Worm (Caenorhabditis elegans) whole organism, early embryonic: ENCODE measurements around the gene sra-27.

ENCODE experiments used
- F13C5.2 ChIP-seq: sonication (generic microtip); optimal IDR thresholded peaks from 2 replicates; lab custom pipeline; 2017; ENCODE audit warnings: mild to moderate bottlenecking, missing genetic modification characterization, inconsistent platforms, missing compliant biosample characterization
- ama-1 ChIP-seq: fragments of 150-350 bp; optimal IDR thresholded peaks from 2 replicates; lab custom pipeline; 2014
- ceh-36 ChIP-seq: sonication (generic microtip); optimal IDR thresholded peaks from 2 replicates; lab custom pipeline; 2016; ENCODE audit warnings: missing genetic modification characterization, inconsistent platforms, missing compliant biosample characterization
- scrt-1 ChIP-seq: fragments of 200-800 bp; sonication (Bioruptor generic); IDR thresholded peaks from 2 replicates; pipeline ENCODE4 v1.3.6; 2022; ENCODE audit warnings: missing genetic modification characterization, missing compliant biosample characterization
- tbx-11 ChIP-seq: fragments of 200-800 bp; sonication (Bioruptor generic); IDR thresholded peaks from 2 replicates; pipeline ENCODE4 v1.3.6; 2022; ENCODE audit warnings: missing genetic modification characterization, missing compliant biosample characterization

- no peak for TF ChIP-seq scrt-1 (GFP tag; lab: Robert Waterston, UW)
- no peak for TF ChIP-seq ama-1 (lab: Kevin White, UChicago)
- TF ChIP-seq ceh-36 = no peak
- TF ChIP-seq F13C5.2 = no peak
- no peak for TF ChIP-seq tbx-11 (GFP tag; lab: Robert Waterston, UW)
These were observed 14.1 kb upstream of the sra-27 start, which contains the start of gene wrn-1 for ce11 chrII:6554677-6555076.
